Worm (Caenorhabditis elegans) whole organism, L4 larva: Measurements from ENCODE around the gene irld-6.

Source experiments
- D1046.2 ChIP-seq: fragments of 200-800 bp; sonication (Bioruptor generic); IDR thresholded peaks from 2 replicates; pipeline ENCODE4 v1.3.6; 2022; ENCODE audit warnings: missing genetic modification characterization, missing compliant biosample characterization
- F10B5.3 ChIP-seq: sonication (generic microtip); optimal IDR thresholded peaks from 2 replicates; lab custom pipeline; 2016; ENCODE audit warnings: mild to moderate bottlenecking, missing genetic modification characterization, missing compliant biosample characterization
- F44E2.7 ChIP-seq: fragments of 200-800 bp; sonication (Bioruptor generic); IDR thresholded peaks from 2 replicates; pipeline ENCODE4 v2.1.2; 2022; ENCODE audit warnings: missing genetic modification characterization, missing compliant biosample characterization
- ZK546.5 ChIP-seq, 2 experiments: sonication (generic microtip); optimal IDR thresholded peaks; 2 replicates each; lab custom pipeline; 2017; ENCODE audit warnings: missing biosample characterization in 2 of 2, missing genetic modification characterization in 2 of 2
- ceh-20 ChIP-seq: fragments of 200-800 bp; sonication (Bioruptor generic); IDR thresholded peaks from 2 replicates; pipeline ENCODE4 v1.3.6; 2022; ENCODE audit warnings: missing genetic modification reagents, missing genetic modification characterization, missing compliant biosample characterization
- ceh-28 ChIP-seq: fragments of 150-350 bp; optimal IDR thresholded peaks from 2 replicates; lab custom pipeline; 2014; ENCODE audit warnings: missing biosample characterization, missing genetic modification reagents, missing genetic modification characterization
- ceh-82 ChIP-seq: sonication (generic microtip); optimal IDR thresholded peaks from 2 replicates; lab custom pipeline; 2017; ENCODE audit warnings: missing biosample characterization, missing genetic modification characterization
- ces-1 ChIP-seq: fragments of 150-350 bp; sonication (generic microtip); optimal IDR thresholded peaks from 4 replicates; lab custom pipeline; 2014; ENCODE audit warnings: missing biosample characterization, missing genetic modification reagents, missing genetic modification characterization
- ctbp-1 ChIP-seq: fragments of 200-800 bp; sonication (Bioruptor generic); IDR thresholded peaks from 2 replicates; pipeline ENCODE4 v1.3.6; 2022; ENCODE audit warnings: missing genetic modification reagents, missing genetic modification characterization, missing compliant biosample characterization
- daf-8 ChIP-seq: fragments of 200-800 bp; sonication (Bioruptor generic); IDR thresholded peaks from 2 replicates; pipeline ENCODE4 v1.3.6; 2022; ENCODE audit warnings: missing genetic modification characterization, missing compliant biosample characterization
- dmd-9 ChIP-seq: fragments of 200-800 bp; sonication (Bioruptor generic); IDR thresholded peaks from 2 replicates; pipeline ENCODE4 v1.3.6; 2022; ENCODE audit warnings: missing genetic modification reagents, missing genetic modification characterization, missing compliant biosample characterization
- dve-1 ChIP-seq: sonication (generic microtip); optimal IDR thresholded peaks from 2 replicates; lab custom pipeline; 2017; ENCODE audit warnings: antibody characterized with exemption, mild to moderate bottlenecking, missing genetic modification characterization, missing compliant biosample characterization; ENCODE audit not compliant: insufficient read depth
- egl-27 ChIP-seq: sonication (generic microtip); optimal IDR thresholded peaks from 3 replicates; lab custom pipeline; 2017; ENCODE audit warnings: missing biosample characterization, missing genetic modification reagents, missing genetic modification characterization
- egl-43 ChIP-seq: fragments of 200-800 bp; sonication (Bioruptor generic); IDR thresholded peaks from 2 replicates; pipeline ENCODE4 v1.3.6; 2022; ENCODE audit warnings: missing genetic modification reagents, missing genetic modification characterization, missing compliant biosample characterization
- fos-1 ChIP-seq: fragments of 150-350 bp; optimal IDR thresholded peaks from 2 replicates; lab custom pipeline; 2014; ENCODE audit warnings: missing biosample characterization, missing genetic modification characterization
- gei-8 ChIP-seq: fragments of 200-800 bp; sonication (Bioruptor generic); optimal IDR thresholded peaks from 2 replicates; lab custom pipeline; 2018; ENCODE audit warnings: mild to moderate bottlenecking, missing genetic modification characterization, missing compliant biosample characterization
- hif-1 ChIP-seq, 2 experiments: sonication (generic microtip); optimal IDR thresholded peaks; 2 replicates each; lab custom pipeline; 2016 to 2017; ENCODE audit warnings: missing compliant biosample characterization in 2 of 2, missing genetic modification characterization in 2 of 2, missing genetic modification reagents in 2 of 2, missing genotype in 2 of 2, mild to moderate bottlenecking in 1 of 2
- hlh-30 ChIP-seq: sonication (generic microtip); optimal IDR thresholded peaks from 2 replicates; lab custom pipeline; 2017; ENCODE audit warnings: antibody characterized with exemption, mild to moderate bottlenecking, missing genetic modification characterization, missing compliant biosample characterization; ENCODE audit not compliant: insufficient read depth
- jun-1 ChIP-seq: fragments of 150-350 bp; optimal IDR thresholded peaks from 2 replicates; lab custom pipeline; 2014; ENCODE audit warnings: missing biosample characterization, missing genetic modification reagents, missing genetic modification characterization
- mdl-1 ChIP-seq, 2 experiments: fragments of 150-350 bp in 1 of 2; sonication (generic microtip) in 1 of 2; optimal IDR thresholded peaks; 2 replicates each; lab custom pipeline; 2014 to 2017; ENCODE audit warnings: missing biosample characterization in 2 of 2, missing genetic modification characterization in 2 of 2
- mxl-3 ChIP-seq: fragments of 200-800 bp; sonication (Bioruptor generic); optimal IDR thresholded peaks from 2 replicates; lab custom pipeline; 2018; ENCODE audit warnings: mild to moderate bottlenecking, missing genetic modification characterization, missing compliant biosample characterization
- nhr-11 ChIP-seq: fragments of 150-350 bp; optimal IDR thresholded peaks from 2 replicates; lab custom pipeline; 2014; ENCODE audit warnings: missing biosample characterization, missing genetic modification characterization
- nhr-25 ChIP-seq: sonication (generic microtip); optimal IDR thresholded peaks from 2 replicates; lab custom pipeline; 2017; ENCODE audit warnings: missing genetic modification characterization, mild to moderate bottlenecking, missing compliant biosample characterization, antibody characterized with exemption, moderate library complexity, borderline replicate concordance; ENCODE audit not compliant: insufficient read depth
- nhr-28 ChIP-seq: fragments of 150-350 bp; optimal IDR thresholded peaks from 2 replicates; lab custom pipeline; 2014; ENCODE audit warnings: missing biosample characterization, missing genetic modification characterization
- nhr-77 ChIP-seq: fragments of 150-350 bp; optimal IDR thresholded peaks from 2 replicates; lab custom pipeline; 2014; ENCODE audit warnings: missing biosample characterization, missing genetic modification characterization
- pha-4 ChIP-seq, 2 experiments: fragments of 150-350 bp in 1 of 2; fragments of 200-800 bp in 1 of 2; sonication (Bioruptor generic) in 1 of 2; IDR thresholded peaks in 1 of 2; optimal IDR thresholded peaks in 1 of 2; 2 replicates each; pipeline versions ENCODE4 v1.3.6 to Lab custom; 2014 to 2022; ENCODE audit warnings: missing genetic modification characterization in 2 of 2, missing genetic modification reagents in 2 of 2, missing biosample characterization in 1 of 2, missing compliant biosample characterization in 1 of 2
- php-3 ChIP-seq: fragments of 200-800 bp; sonication (Bioruptor generic); IDR thresholded peaks from 2 replicates; pipeline ENCODE4 v1.3.6; 2022; ENCODE audit warnings: missing genetic modification reagents, missing genetic modification characterization, missing compliant biosample characterization
- snpc-1.2 ChIP-seq: fragments of 200-800 bp; sonication (Bioruptor generic); IDR thresholded peaks from 2 replicates; pipeline ENCODE4 v1.3.6; 2022; ENCODE audit warnings: missing genetic modification reagents, missing genetic modification characterization, missing compliant biosample characterization
- snpc-4 ChIP-seq: fragments of 150-350 bp; optimal IDR thresholded peaks from 2 replicates; lab custom pipeline; 2014; ENCODE audit warnings: missing biosample characterization, missing genetic modification characterization
- spr-1 ChIP-seq: sonication (generic microtip); optimal IDR thresholded peaks from 2 replicates; lab custom pipeline; 2016; ENCODE audit warnings: mild to moderate bottlenecking, missing genetic modification characterization, missing compliant biosample characterization
- unc-62 ChIP-seq, 3 experiments: fragments of 150-350 bp in 1 of 3; sonication (generic microtip); optimal IDR thresholded peaks in 2 of 3; peaks in 1 of 3; 1 replicate in 1 of 3; 2 replicates in 2 of 3; lab custom pipeline; 2014 to 2017; ENCODE audit warnings: missing biosample characterization in 3 of 3, missing genetic modification characterization in 3 of 3, missing genetic modification reagents in 3 of 3, missing genotype in 1 of 3
- zip-2 ChIP-seq: fragments of 150-350 bp; optimal IDR thresholded peaks from 2 replicates; lab custom pipeline; 2014; ENCODE audit warnings: missing biosample characterization, missing genetic modification characterization

irld-6 gene

ce11 chrV:10721912-10722426 is 34.6 kb downstream of the irld-6 start (continued):
- TF ChIP-seq gei-8 (no peak), ctbp-1 (GFP tag; lab: Robert Waterston, UW) (0 out of 2 replicates have a peak, but pooled peaks have one; percentile 37), php-3 (GFP tag; lab: Robert Waterston, UW) (no peak), pha-4 (GFP tag; IDR thresholded peaks at IDR 0.05; lab: Robert Waterston, UW) (no peak), pha-4 (tag; optimal IDR thresholded peaks at IDR 0.05; lab: Kevin White, UChicago) (no peak), ceh-28 (no peak), egl-27 (tag; lab: Kevin White, UChicago) (no peak), snpc-1.2 (GFP tag; lab: Robert Waterston, UW) (no peak), daf-8 (GFP tag; lab: Robert Waterston, UW) (no peak), dmd-9 (GFP tag; lab: Robert Waterston, UW) (no peak), egl-43 (GFP tag; lab: Robert Waterston, UW) (peak; percentile 56; the same call in 1 of the 2 replicates), fos-1 (no peak), mxl-3 (GFP tag; lab: Kevin White, UChicago) (no peak), D1046.2 (GFP tag; lab: Robert Waterston, UW) (no peak), nhr-77 (tag; lab: Kevin White, UChicago) (no peak), ces-1 (no peak), jun-1 (tag; lab: Kevin White, UChicago) (no peak), ZK546.5 (tag; optimal IDR thresholded peaks at IDR 0.05; lab: Kevin White, UChicago) (no peak), nhr-25 (tag; lab: Kevin White, UChicago) (no peak)

- no peak for TF ChIP-seq hif-1 (tag; optimal IDR thresholded peaks at IDR 0.05; lab: Kevin White, UChicago)
- no peak for TF ChIP-seq spr-1 (tag; lab: Kevin White, UChicago)
- peak; percentile 86 for TF ChIP-seq ces-1
- TF ChIP-seq, all 104 proteins: peak for 1
Measured at ce11 chrV:10721304-10721703, 35.3 kb downstream of the irld-6 start.

DNA sequence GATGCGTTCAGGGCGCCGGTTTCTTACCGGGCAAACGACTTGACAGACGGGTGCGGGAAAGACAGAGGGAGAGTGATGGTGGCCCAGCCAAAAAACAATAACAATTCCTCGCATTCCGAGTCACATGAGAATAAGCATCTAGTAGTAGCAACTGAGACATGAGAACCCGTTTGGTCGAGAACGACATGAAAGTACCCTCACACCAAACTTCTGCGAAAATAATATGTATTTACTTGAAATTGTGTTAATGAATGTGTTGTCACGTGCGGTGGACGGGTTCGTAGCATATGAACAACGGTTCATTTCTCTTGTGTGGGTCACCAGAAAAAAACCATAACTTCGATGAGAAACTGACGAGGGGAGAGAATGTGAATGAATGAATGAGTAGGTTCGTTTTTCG is 35.7 kb downstream of the irld-6 start:
- TF ChIP-seq zip-2 (no peak), ceh-82 (no peak), nhr-11 (no peak), hlh-30 (tag; lab: Kevin White, UChicago) (peak; percentile 65), F44E2.7 (GFP tag; lab: Robert Waterston, UW) (no peak), dve-1 (tag; lab: Kevin White, UChicago) (peak; percentile 6), F10B5.3 (no peak), nhr-28 (peak; percentile 4), mxl-3 (GFP tag; lab: Kevin White, UChicago) (no peak), mdl-1 (tag; optimal IDR thresholded peaks at IDR 0.05; lab: Kevin White, UChicago) (peak in 1 of 2 experiments; percentile 49), snpc-4 (tag; lab: Kevin White, UChicago) (no peak), unc-62 (GFP tag; optimal IDR thresholded peaks at IDR 0.05 in 1 of 2; lab: Kevin White, UChicago) (peak in 1 of 2 experiments; percentile 26), unc-62 (tag; optimal IDR thresholded peaks at IDR 0.05; lab: Kevin White, UChicago) (no peak)

DNA sequence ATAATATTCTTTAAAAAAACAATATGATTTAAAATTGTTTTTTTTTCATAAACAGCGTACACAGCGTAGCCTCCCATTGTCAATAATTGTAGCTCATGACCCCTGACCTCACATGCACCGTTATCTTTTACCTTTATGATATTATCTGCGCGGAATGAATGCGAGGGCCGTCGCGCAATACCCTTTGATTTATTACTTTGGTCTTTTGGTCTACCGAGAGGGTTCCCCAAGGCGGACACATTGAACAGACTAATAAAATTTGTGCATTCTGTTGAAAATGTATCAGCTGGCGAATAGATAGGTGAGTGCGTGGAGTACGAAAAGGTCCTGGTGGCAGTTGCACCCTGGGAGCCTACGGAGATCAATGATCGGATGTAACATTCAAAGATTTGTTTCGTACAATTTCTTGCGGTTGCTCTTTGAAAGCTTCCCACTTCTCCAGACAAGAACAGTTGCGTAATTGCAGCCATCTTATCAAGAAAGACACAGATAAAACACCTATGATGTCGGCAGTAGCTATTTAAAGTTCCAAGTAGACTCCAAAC is 36.2 kb downstream of the irld-6 start:
- TF ChIP-seq ceh-20 (GFP tag; lab: Robert Waterston, UW): peak; percentile 21; the same call in 1 of the 2 replicates
- TF ChIP-seq nhr-77 (tag; lab: Kevin White, UChicago): no peak
- no peak for TF ChIP-seq daf-8 (GFP tag; lab: Robert Waterston, UW)
- TF ChIP-seq unc-62 (GFP tag; optimal IDR thresholded peaks at IDR 0.05 in 1 of 2; lab: Kevin White, UChicago): peak in 1 of 2 experiments; percentile 80
- TF ChIP-seq unc-62 (tag; optimal IDR thresholded peaks at IDR 0.05; lab: Kevin White, UChicago): no peak
